Fruit fly (Drosophila melanogaster): ENCODE results near the gene CG11037.

The CG11037 gene

DNA sequence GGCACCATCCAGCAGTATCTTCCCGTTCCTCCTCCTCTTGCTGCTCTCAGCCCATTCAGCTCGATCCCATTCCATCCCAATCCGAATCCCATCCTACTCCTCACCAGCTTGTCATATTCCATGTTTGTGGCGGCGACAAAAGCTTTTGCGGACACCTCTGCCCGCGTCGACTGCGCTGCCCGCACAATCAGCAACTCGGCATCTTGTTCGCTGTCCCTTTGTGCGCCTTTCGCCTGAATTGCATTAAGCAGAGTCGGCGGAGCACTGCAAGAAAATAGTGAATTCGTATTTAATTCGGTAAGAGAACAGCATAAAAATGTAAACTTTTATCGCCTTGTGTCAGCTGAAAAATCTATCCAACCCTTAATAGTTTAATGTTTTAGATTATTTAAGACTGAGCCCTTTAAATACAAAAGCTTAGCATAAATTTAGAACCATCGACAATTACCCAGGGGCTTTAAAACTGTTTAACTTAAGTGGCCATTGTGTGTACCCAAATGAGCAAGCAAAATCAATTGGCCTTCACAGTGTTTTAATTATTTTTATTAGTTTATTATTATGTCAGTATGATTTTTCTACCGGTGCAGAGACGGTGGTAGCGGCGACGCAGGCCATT is 10.6 kb downstream of the CG11037 start (continued):
- TF ChIP-seq CG2129 (GFP tag; IDR thresholded peaks at IDR 0.05; ENCODE audit: partially characterized antibody) (no peak), dmrt99B (tag; optimal IDR thresholded peaks at IDR 0.05) (peak; percentile 27), p53 (GFP tag; optimal IDR thresholded peaks at IDR 0.05) (no peak), emc (GFP tag; optimal IDR thresholded peaks at IDR 0.05) (no peak), CG7786 (GFP tag; optimal IDR thresholded peaks at IDR 0.05) (no peak), oc (tag; optimal IDR thresholded peaks at IDR 0.05) (peak; percentile 2), ham (GFP tag; IDR thresholded peaks at IDR 0.05) (no peak), Drgx (GFP tag; IDR thresholded peaks at IDR 0.05) (peak; percentile 69), CG1603 (tag; optimal IDR thresholded peaks at IDR 0.05) (no peak), CG5245 (GFP tag; optimal IDR thresholded peaks at IDR 0.05) (no peak), Elba2 (GFP tag; optimal IDR thresholded peaks at IDR 0.05) (no peak), btn (GFP tag; optimal IDR thresholded peaks at IDR 0.05) (no peak), kay (GFP tag; optimal IDR thresholded peaks at IDR 0.05) (no peak), wek (GFP tag; optimal IDR thresholded peaks at IDR 0.05) (no peak), CG15011 (GFP tag; optimal IDR thresholded peaks at IDR 0.05) (no peak), run (tag; optimal IDR thresholded peaks at IDR 0.05) (no peak), CG6175 (GFP tag; IDR thresholded peaks at IDR 0.05) (no peak), CG4854 (GFP tag; optimal IDR thresholded peaks at IDR 0.05) (no peak), Trl (optimal IDR thresholded peaks at IDR 0.05) (no peak), Trl (GFP tag; optimal IDR thresholded peaks at IDR 0.05) (no peak), odd (GFP tag; optimal IDR thresholded peaks at IDR 0.05) (no peak), CG3281 (GFP tag; optimal IDR thresholded peaks at IDR 0.05) (no peak), CG17328 (GFP tag; IDR thresholded peaks at IDR 0.05) (peak; percentile 31; the same call in 1 of the 2 replicates), Bteb2 (GFP tag; optimal IDR thresholded peaks at IDR 0.05) (no peak), Six4 (GFP tag; optimal IDR thresholded peaks at IDR 0.05) (peak; percentile 2), CG18011 (GFP tag; optimal IDR thresholded peaks at IDR 0.05) (no peak), CG15269 (tag; optimal IDR thresholded peaks at IDR 0.05) (no peak), abd-A (tag; optimal IDR thresholded peaks at IDR 0.05) (no peak), CG11456 (GFP tag; IDR thresholded peaks at IDR 0.05) (no peak), fu2 (GFP tag; optimal IDR thresholded peaks at IDR 0.05) (no peak), grn (GFP tag; optimal IDR thresholded peaks at IDR 0.05) (no peak), corto (GFP tag; optimal IDR thresholded peaks at IDR 0.05) (peak; percentile 54), Camta (GFP tag; optimal IDR thresholded peaks at IDR 0.05) (no peak), pita (GFP tag; optimal IDR thresholded peaks at IDR 0.05) (no peak), hkb (optimal IDR thresholded peaks at IDR 0.05) (no peak), hkb (GFP tag; IDR thresholded peaks at IDR 0.05) (no peak), CHES-1-like (GFP tag; optimal IDR thresholded peaks at IDR 0.05) (no peak), CG12659 (GFP tag; optimal IDR thresholded peaks at IDR 0.05) (no peak), CG6765 (GFP tag; optimal IDR thresholded peaks at IDR 0.05) (no peak), lov (optimal IDR thresholded peaks at IDR 0.05) (no peak), lov (GFP tag; IDR thresholded peaks at IDR 0.05) (no peak), row (GFP tag; IDR thresholded peaks at IDR 0.05) (no peak), nom (GFP tag; optimal IDR thresholded peaks at IDR 0.05) (peak; percentile 65), CG17612 (GFP tag; IDR thresholded peaks at IDR 0.05) (no peak), mld (GFP tag; IDR thresholded peaks at IDR 0.05; ENCODE audit: partially characterized antibody) (no peak), ranshi (GFP tag; IDR thresholded peaks at IDR 0.05) (no peak), CG16779 (GFP tag; IDR thresholded peaks at IDR 0.05) (no peak), CG8478 (optimal IDR thresholded peaks at IDR 0.05) (no peak), kah (GFP tag; optimal IDR thresholded peaks at IDR 0.05) (no peak), CG8089 (GFP tag; optimal IDR thresholded peaks at IDR 0.05) (no peak), Mad (GFP tag; optimal IDR thresholded peaks at IDR 0.05) (no peak), CG1832 (GFP tag; optimal IDR thresholded peaks at IDR 0.05) (no peak), tup (GFP tag; optimal IDR thresholded peaks at IDR 0.05) (no peak)
